Fruit fly (Drosophila melanogaster): ENCODE results near the gene Uxs.

The Uxs gene

DNA sequence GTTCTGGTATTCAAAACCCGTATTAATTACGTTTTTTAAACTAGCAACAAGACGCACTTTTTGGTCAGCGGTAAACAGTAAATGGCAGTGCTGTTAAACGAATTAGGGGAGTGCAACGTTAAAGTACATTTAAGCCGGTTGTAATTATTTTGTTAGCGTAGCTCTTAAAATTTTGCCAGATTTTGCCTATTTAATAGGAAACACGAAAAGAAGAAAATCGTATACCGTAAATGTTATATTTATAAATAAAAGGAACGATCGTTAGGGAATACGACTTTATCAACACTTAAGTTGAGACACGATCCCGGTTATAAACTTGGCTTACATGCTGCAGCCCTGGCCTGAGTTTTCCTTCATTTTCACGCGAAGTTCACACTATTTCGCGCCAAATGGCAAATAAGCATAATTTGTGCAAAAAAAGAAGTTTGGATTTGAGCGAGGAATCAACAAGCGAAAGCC lies 43.2 kb upstream of the Uxs start, which contains the start of the genes Setx and mus301 (continued):
- TF ChIP-seq Sry-δ (GFP tag; optimal IDR thresholded peaks at IDR 0.05) (peak; percentile 61), Taf1 (GFP tag; IDR thresholded peaks at IDR 0.05) (no peak; the same call in 1 of the 2 replicates), CG4854 (GFP tag; optimal IDR thresholded peaks at IDR 0.05) (peak; percentile 76), zfh1 (GFP tag; IDR thresholded peaks at IDR 0.05) (peak; percentile 73), Opbp (GFP tag; IDR thresholded peaks at IDR 0.05; ENCODE audit: partially characterized antibody) (peak; percentile 45; the same call in 1 of the 3 replicates), CG10565 (GFP tag; optimal IDR thresholded peaks at IDR 0.05) (peak; percentile 48), CG30020 (tag; optimal IDR thresholded peaks at IDR 0.05) (no peak), lab (GFP tag; optimal IDR thresholded peaks at IDR 0.05) (no peak), PHDP (tag; optimal IDR thresholded peaks at IDR 0.05) (no peak), YL-1 (GFP tag; optimal IDR thresholded peaks at IDR 0.05) (peak; percentile 86), E2f2 (GFP tag; IDR thresholded peaks at IDR 0.05) (peak; percentile 91), wek (GFP tag; optimal IDR thresholded peaks at IDR 0.05) (no peak), Dip3 (GFP tag; optimal IDR thresholded peaks at IDR 0.05) (peak; percentile 91), CG5953 (GFP tag; IDR thresholded peaks at IDR 0.05) (no peak), NFAT (GFP tag; IDR thresholded peaks at IDR 0.05) (peak; percentile 69), tio (GFP tag; optimal IDR thresholded peaks at IDR 0.05) (peak; percentile 78), z (GFP tag; IDR thresholded peaks at IDR 0.05) (no peak), Lpt (GFP tag; optimal IDR thresholded peaks at IDR 0.05) (no peak), hbn (GFP tag; IDR thresholded peaks at IDR 0.05; ENCODE audit: partially characterized antibody) (no peak), ab (GFP tag; optimal IDR thresholded peaks at IDR 0.05) (peak; percentile 65), yki (optimal IDR thresholded peaks at IDR 0.05) (no peak), CG13123 (GFP tag; optimal IDR thresholded peaks at IDR 0.05) (peak; percentile 75), phol (tag; optimal IDR thresholded peaks at IDR 0.05) (peak; percentile 88), gcm (GFP tag; optimal IDR thresholded peaks at IDR 0.05) (no peak), pfk (GFP tag; optimal IDR thresholded peaks at IDR 0.05) (no peak), CG3995 (GFP tag; optimal IDR thresholded peaks at IDR 0.05) (peak; percentile 54), CG6683 (GFP tag; optimal IDR thresholded peaks at IDR 0.05) (no peak), bcd (GFP tag; optimal IDR thresholded peaks at IDR 0.05) (peak; percentile 81), Scr (GFP tag; IDR thresholded peaks at IDR 0.05; ENCODE audit: partially characterized antibody) (no peak; the same call in 1 of the 2 replicates), gro (GFP tag; optimal IDR thresholded peaks at IDR 0.05) (peak; percentile 84), CG12236 (GFP tag; optimal IDR thresholded peaks at IDR 0.05) (peak; percentile 53), wdn (GFP tag; IDR thresholded peaks at IDR 0.05) (peak; percentile 66; the same call in 1 of the 2 replicates), CG16779 (GFP tag; IDR thresholded peaks at IDR 0.05) (no peak), Fer2 (tag; optimal IDR thresholded peaks at IDR 0.05) (peak; percentile 52), chif (GFP tag; optimal IDR thresholded peaks at IDR 0.05) (peak; percentile 61 to 86), CG16813 (GFP tag; IDR thresholded peaks at IDR 0.05; ENCODE audit: partially characterized antibody) (no peak), wor (GFP tag; IDR thresholded peaks at IDR 0.05) (no peak), lola (GFP tag; optimal IDR thresholded peaks at IDR 0.05) (peak in 1 of 3 experiments; percentile 74), CG13624 (GFP tag; optimal IDR thresholded peaks at IDR 0.05) (peak; percentile 91), gcm2 (GFP tag; optimal IDR thresholded peaks at IDR 0.05) (peak; percentile 44), CG4820 (GFP tag; optimal IDR thresholded peaks at IDR 0.05) (peak; percentile 80), HLH54F (GFP tag; optimal IDR thresholded peaks at IDR 0.05) (peak; percentile 88), corto (GFP tag; optimal IDR thresholded peaks at IDR 0.05) (peak; percentile 11), Atf3 (GFP tag; optimal IDR thresholded peaks at IDR 0.05) (peak; percentile 74), CG12942 (GFP tag; optimal IDR thresholded peaks at IDR 0.05) (peak; percentile 88), Adf1 (GFP tag; IDR thresholded peaks at IDR 0.05) (peak; percentile 41), Tbp (GFP tag; optimal IDR thresholded peaks at IDR 0.05) (no peak), CG2678 (tag; optimal IDR thresholded peaks at IDR 0.05) (no peak), Hr39 (optimal IDR thresholded peaks at IDR 0.05) (no peak), danr (GFP tag; IDR thresholded peaks at IDR 0.05) (peak; percentile 54; the same call in 1 of the 2 replicates), CG1233 (GFP tag; optimal IDR thresholded peaks at IDR 0.05) (peak; percentile 49)

Measured in whole organism, embryonic.